Fruit fly (Drosophila melanogaster) whole organism, prepupa: ENCODE data around the gene drongo.

Source experiments
- CG11902 ChIP-seq: fragments of 200-800 bp; sonication (Bioruptor generic); optimal IDR thresholded peaks from 3 replicates; lab custom pipeline; 2016; ENCODE audit warnings: missing biosample characterization, missing genetic modification characterization
- CG4318 ChIP-seq: fragments of 200-800 bp; sonication (Bioruptor generic); optimal IDR thresholded peaks from 3 replicates; lab custom pipeline; 2017; ENCODE audit warnings: missing biosample characterization, mild to moderate bottlenecking, missing genetic modification characterization
- CG7368 ChIP-seq: fragments of 200-800 bp; sonication (Bioruptor generic); optimal IDR thresholded peaks from 3 replicates; lab custom pipeline; 2016; ENCODE audit warnings: missing biosample characterization, missing genetic modification characterization
- CG8119 ChIP-seq: fragments of 200-800 bp; sonication (Bioruptor generic); IDR thresholded peaks from 3 replicates; pipeline ENCODE4 v1.3.6; 2022; ENCODE audit warnings: missing biosample characterization, missing genetic modification characterization
- Eip75B ChIP-seq: fragments of 200-800 bp; sonication (Bioruptor generic); optimal IDR thresholded peaks from 3 replicates; lab custom pipeline; 2016; ENCODE audit warnings: missing biosample characterization, missing genetic modification characterization
- Hr39 ChIP-seq: fragments of 200-800 bp; sonication (Bioruptor generic); optimal IDR thresholded peaks from 2 replicates; lab custom pipeline; 2016; ENCODE audit warnings: missing biosample characterization, missing genetic modification characterization
- fd85E ChIP-seq: fragments of 200-800 bp; sonication (Bioruptor generic); optimal IDR thresholded peaks from 3 replicates; lab custom pipeline; 2016; ENCODE audit warnings: missing biosample characterization, missing genetic modification characterization

- TF ChIP-seq fd85E (no peak), CG4318 (no peak), CG11902 (GFP tag; lab: Kevin White, UChicago) (no peak), Hr39 (no peak), CG7368 (GFP tag; lab: Kevin White, UChicago) (no peak), Eip75B (no peak), CG8119 (GFP tag; lab: Robert Waterston, UW) (no peak)
Measured at dm6 chr2L:859897-860296, 9.0 kb upstream of the drongo start, which contains the start of gene CG13950.
